Fruit fly (Drosophila melanogaster): ENCODE measurements around the gene CG31279.

Gene CG31279

dm6 chr3R:16449187-16449973 lies 18.9 kb downstream of the CG31279 start (continued):
- TF ChIP-seq CG3838 (GFP tag; optimal IDR thresholded peaks at IDR 0.05) (peak; percentile 68), CG10565 (GFP tag; optimal IDR thresholded peaks at IDR 0.05) (peak; percentile 74), Nf-YB (GFP tag; optimal IDR thresholded peaks at IDR 0.05) (peak; percentile 68), CG6791 (GFP tag; IDR thresholded peaks at IDR 0.05; ENCODE audit: partially characterized antibody) (peak; percentile 75), nerfin-1 (tag; optimal IDR thresholded peaks at IDR 0.05) (peak; percentile 97), stwl (tag; optimal IDR thresholded peaks at IDR 0.05) (peak; percentile 59), CG2889 (GFP tag; IDR thresholded peaks at IDR 0.05) (peak; percentile 87), aop (GFP tag; IDR thresholded peaks at IDR 0.05) (peak; percentile 95), fd96Cb (tag; optimal IDR thresholded peaks at IDR 0.05) (peak; percentile 98), Stat92E (GFP tag; optimal IDR thresholded peaks at IDR 0.05) (peak in 1 of 3 experiments; percentile 70), bcd (GFP tag; optimal IDR thresholded peaks at IDR 0.05) (peak; percentile 85), fd3F (GFP tag; optimal IDR thresholded peaks at IDR 0.05) (peak; percentile 73), CG34224 (GFP tag; IDR thresholded peaks at IDR 0.05; ENCODE audit: partially characterized antibody) (no peak), CG11247 (GFP tag; IDR thresholded peaks at IDR 0.05) (peak; percentile 92), jigr1 (GFP tag; IDR thresholded peaks at IDR 0.05) (peak; percentile 91), MBD-R2 (GFP tag; IDR thresholded peaks at IDR 0.05) (peak; percentile 52), Bteb2 (GFP tag; optimal IDR thresholded peaks at IDR 0.05) (peak; percentile 50), CG5180 (GFP tag; optimal IDR thresholded peaks at IDR 0.05) (peak; percentile 86), CG15011 (GFP tag; optimal IDR thresholded peaks at IDR 0.05) (peak; percentile 71), luna (GFP tag; optimal IDR thresholded peaks at IDR 0.05) (no peak), E2f1 (GFP tag; IDR thresholded peaks at IDR 0.05) (peak; percentile 94), Sry-β (GFP tag; optimal IDR thresholded peaks at IDR 0.05) (peak; percentile 60), Fer2 (tag; optimal IDR thresholded peaks at IDR 0.05) (peak; percentile 86), ato (GFP tag; IDR thresholded peaks at IDR 0.05; ENCODE audit: partially characterized antibody) (no peak), Ets97D (GFP tag; optimal IDR thresholded peaks at IDR 0.05) (peak; percentile 74), ftz-f1 (GFP tag; optimal IDR thresholded peaks at IDR 0.05) (no peak), Poxn (GFP tag; IDR thresholded peaks at IDR 0.05) (peak; percentile 49; the same call in 1 of the 2 replicates), CG3163 (GFP tag; optimal IDR thresholded peaks at IDR 0.05) (peak; percentile 64), CG30403 (GFP tag; optimal IDR thresholded peaks at IDR 0.05) (peak; percentile 93), ara (GFP tag; IDR thresholded peaks at IDR 0.05) (peak; percentile 99), Ravus (GFP tag; IDR thresholded peaks at IDR 0.05) (peak; percentile 78), crp (GFP tag; optimal IDR thresholded peaks at IDR 0.05) (peak in 1 of 2 experiments; percentile 38), ewg (GFP tag; optimal IDR thresholded peaks at IDR 0.05) (peak; percentile 91), CG2202 (tag; optimal IDR thresholded peaks at IDR 0.05) (peak; percentile 89), bab2 (GFP tag; optimal IDR thresholded peaks at IDR 0.05) (peak; percentile 97), gsb (GFP tag; IDR thresholded peaks at IDR 0.05) (peak; percentile 75), CG31441 (GFP tag; IDR thresholded peaks at IDR 0.05) (peak; percentile 93), nau (GFP tag; optimal IDR thresholded peaks at IDR 0.05) (peak; percentile 77), Asciz (GFP tag; optimal IDR thresholded peaks at IDR 0.05) (peak; percentile 94), esg (GFP tag; conservative IDR thresholded peaks at IDR 0.05) (peak; percentile 91), Trl (optimal IDR thresholded peaks at IDR 0.05) (peak; percentile 65 to 87), Trl (GFP tag; optimal IDR thresholded peaks at IDR 0.05) (peak; percentile 81), nom (GFP tag; optimal IDR thresholded peaks at IDR 0.05) (peak; percentile 96), CG10959 (GFP tag; IDR thresholded peaks at IDR 0.05) (peak; percentile 98), Doc2 (GFP tag; IDR thresholded peaks at IDR 0.05) (peak; percentile 80), CG1024 (GFP tag; IDR thresholded peaks at IDR 0.05) (peak; percentile 94), fru (optimal IDR thresholded peaks at IDR 0.05) (no peak), Awh (GFP tag; IDR thresholded peaks at IDR 0.05) (peak; percentile 96), CG9609 (GFP tag; optimal IDR thresholded peaks at IDR 0.05) (peak; percentile 93)

All from whole organism, embryonic.